Worm (Caenorhabditis elegans): ENCODE data around the gene lin-1.
"Not testable (repeated sequence)": the region's sequence is repeated elsewhere in the genome, so short reads cannot be mapped to it uniquely, and the experiment has no call there.

lin-1 gene

DNA sequence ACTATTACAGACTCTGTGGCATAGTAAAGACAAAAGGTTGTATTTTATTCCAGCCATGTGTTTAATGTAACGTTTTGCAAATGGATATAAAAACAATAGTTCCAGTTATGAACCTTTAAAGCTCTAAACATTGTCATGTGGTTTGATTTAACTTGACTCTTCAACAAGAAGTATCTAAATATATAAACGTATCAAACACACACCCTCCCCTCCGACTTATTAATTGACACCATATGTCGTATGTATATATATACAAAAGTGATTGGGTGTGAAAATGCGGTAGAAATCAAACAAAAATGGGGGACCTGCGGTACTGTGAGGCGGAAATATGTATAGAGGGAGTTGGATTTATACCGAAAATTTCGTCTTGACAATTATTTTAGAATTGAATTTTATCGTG, 1.7 kb downstream of the lin-1 start:
- no peak for TF ChIP-seq unc-62 (GFP tag; optimal IDR thresholded peaks at IDR 0.05)

DNA sequence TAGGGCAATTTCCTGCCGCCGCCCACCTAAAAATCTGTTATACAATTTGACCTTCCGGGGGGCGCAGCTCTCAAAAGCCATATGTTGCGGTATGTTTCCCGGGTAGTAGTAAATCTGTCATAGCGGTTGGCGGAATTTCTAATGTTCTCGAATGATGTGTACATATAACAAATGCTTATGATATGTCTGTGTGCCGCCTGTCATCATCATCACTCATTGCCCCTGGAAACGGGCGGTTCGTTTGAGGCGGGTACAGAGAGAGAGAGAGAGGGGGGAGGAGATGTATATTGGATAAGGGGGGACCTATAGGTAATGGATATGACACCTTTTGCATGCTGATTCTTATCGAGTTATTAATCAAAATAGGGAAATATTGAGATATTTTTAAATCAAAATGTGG, 3.4 kb downstream of the lin-1 start:
- TF ChIP-seq unc-62 (GFP tag; optimal IDR thresholded peaks at IDR 0.05) = no peak

DNA sequence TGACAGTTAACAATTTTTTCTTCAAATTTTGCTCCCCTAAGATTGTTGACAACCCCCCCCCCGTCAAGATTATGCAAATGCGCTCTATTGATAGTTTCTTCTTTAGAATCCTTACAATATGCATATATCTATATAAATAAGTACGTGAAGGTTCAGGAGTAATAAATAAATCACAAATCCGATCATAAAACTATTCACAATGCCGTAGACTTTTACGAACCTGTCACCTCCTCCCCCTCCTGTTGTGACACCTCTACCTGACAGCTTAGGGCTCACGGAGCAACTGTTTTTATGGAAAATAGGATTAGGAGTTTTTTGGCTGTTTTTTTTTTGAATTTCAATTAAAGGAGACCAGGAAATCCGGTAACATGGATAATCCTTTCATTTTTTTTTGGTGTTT, 8.0 kb downstream of the lin-1 start:
- TF ChIP-seq unc-62 (GFP tag; optimal IDR thresholded peaks at IDR 0.05) = no peak

DNA sequence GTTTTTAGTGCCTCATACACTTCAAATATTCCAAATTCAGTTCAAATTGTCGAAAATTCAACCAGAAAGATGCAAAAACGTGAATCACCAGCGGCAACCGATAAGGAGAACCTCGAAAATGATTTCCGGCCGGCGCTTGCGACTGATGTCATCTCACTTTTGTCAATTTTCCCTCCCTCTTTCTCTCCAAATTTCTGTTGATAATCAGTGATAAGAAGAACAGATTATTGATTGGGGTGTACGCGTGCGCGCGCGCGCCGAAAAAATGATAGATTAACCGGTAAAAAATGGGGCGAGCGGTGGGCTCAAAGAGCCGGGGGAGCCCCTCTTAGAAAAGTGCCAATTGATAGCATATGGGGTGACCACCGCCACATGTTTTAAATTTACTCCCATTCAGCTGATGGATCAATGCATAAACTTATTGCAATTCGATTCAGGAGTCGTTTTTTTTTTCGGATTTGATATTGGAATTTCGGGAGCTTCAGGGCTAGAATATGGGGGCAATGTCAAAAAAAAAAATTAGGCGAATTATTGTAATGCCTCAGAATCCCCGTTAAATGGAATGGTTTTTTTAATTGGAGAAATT, 15.5 kb downstream of the lin-1 start:
- no peak for TF ChIP-seq unc-62 (GFP tag; optimal IDR thresholded peaks at IDR 0.05)

DNA sequence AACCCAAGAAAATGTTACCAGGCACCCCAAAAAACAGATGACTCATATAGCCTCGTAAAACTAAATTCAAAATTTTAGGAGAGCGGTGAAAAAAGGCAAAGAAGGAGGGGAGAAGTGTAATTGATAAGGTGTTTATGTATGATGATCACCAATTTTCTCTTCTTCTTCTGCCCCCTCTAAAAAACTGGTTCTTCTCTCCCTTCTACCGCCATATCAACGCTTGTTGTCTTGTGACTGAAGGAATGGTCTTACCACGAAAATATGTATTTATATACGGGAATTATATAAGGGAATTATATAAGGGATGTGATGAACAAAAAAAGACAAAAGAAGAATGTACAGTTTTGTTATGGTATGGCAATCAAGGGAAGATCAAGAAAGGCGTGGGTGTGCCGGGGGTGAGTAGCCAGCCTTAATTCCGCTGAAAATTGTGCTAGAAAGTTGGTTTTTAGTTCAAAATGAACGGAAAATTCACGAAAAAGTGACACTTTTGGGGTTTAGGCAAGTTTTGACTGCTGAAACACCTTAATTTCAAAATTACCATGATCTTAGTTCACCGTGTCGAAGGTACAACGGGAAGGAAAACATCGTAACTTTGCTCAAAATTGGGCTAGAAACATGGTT, 18.6 kb downstream of the lin-1 start:
- TF ChIP-seq unc-62 (GFP tag; optimal IDR thresholded peaks at IDR 0.05) = no peak

DNA sequence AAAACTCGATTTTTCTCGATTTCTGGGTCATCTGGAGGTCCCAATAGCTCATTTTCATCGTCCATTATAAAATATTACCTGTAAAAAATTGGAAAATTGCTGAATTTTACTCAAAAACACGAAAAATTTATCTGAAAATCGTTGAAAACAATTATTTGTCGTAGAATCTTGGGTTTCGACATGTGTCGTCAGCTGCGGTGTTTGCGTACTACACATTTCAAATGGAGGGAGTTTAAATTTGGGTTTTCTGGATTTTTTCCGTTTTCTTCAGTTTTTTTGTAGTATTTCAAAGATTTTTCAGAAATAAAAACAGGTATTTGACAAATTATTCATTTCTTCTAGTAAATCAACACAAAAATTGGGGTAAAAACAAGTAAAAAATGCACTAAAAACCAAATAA, 24.5 kb downstream of the lin-1 start, which contains the start of gene M70.5:
TSS of gene M70.5 (minus strand) at position 78 of the 400 bp plus-strand sequence.
- TF ChIP-seq unc-62 (GFP tag; optimal IDR thresholded peaks at IDR 0.05) = not testable (repeated sequence)

DNA sequence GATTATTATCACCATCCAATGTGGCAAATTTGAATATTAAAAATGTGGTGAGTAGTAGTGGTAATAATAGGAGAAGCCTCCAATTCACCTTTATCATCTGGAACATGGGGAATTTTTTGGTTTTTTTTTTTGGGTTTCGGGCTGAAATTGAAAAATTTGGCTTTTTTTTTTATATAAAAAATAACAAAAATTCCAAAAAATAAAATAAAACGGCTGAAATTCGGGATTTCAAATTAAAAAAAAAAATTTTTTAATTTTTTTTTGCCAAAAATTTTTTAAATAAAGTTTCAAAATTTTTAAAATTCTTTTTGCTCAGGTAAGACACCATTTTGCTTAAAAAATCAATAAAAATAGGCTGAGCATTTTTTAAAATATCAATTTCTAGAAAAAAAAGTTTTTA, 36.5 kb downstream of the lin-1 start, which contains the start of gene famp-1:
TSS of gene famp-1 (minus strand) at position 101 of the 400 bp plus-strand sequence.
- TF ChIP-seq unc-62 (GFP tag; optimal IDR thresholded peaks at IDR 0.05) = no peak

DNA sequence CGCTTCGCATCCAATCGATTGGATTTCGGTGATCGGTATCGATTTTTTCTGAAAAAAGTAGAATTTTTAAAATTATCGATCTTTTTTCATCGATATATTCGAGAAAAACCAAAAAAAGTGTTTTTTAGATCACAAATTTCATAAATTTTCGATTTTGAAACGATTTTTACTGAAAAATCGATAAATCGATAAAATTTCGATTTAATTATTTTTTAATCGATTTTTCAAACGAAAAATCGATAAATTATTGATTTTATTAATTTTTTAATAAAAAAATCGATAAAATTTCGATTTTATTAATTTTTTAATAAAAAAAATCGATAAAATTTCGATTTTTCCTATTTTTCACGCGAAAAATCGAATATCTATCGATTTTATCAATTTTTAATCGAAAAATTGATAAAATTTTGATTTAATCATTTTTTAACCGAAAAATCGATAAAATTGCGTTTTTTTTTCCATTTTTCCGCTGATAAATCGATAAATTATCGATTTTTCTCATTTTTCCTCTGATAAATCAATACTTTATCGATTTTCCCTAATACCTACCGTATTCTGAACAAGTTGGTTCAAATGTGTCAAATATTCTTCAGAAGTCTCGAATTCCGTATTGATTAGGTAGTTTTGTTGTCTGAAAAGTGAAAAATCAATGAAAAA, 46.6 kb downstream of the lin-1 start:
- TF ChIP-seq unc-62 (GFP tag; optimal IDR thresholded peaks at IDR 0.05) = no peak

DNA sequence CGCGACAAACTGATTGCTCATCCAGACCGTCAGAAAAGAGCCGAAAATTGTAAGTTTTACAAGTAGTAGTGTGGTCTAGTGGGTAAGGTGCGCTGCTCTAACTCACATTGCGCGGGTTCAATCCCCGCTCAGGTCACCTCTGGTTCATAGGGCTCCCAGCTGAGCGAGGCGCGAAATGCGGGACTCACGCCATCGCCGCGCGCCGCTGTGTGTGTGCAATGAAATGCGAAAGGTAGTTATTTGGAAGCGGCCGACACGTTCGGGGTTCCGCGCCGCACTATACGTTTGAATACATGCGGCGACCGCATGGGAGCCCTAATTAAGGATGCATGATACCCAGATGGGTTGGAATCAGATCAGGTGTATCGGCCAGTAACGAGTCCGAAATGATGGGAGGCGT, 53.9 kb downstream of the lin-1 start:
- no peak for TF ChIP-seq unc-62 (GFP tag; optimal IDR thresholded peaks at IDR 0.05)

DNA sequence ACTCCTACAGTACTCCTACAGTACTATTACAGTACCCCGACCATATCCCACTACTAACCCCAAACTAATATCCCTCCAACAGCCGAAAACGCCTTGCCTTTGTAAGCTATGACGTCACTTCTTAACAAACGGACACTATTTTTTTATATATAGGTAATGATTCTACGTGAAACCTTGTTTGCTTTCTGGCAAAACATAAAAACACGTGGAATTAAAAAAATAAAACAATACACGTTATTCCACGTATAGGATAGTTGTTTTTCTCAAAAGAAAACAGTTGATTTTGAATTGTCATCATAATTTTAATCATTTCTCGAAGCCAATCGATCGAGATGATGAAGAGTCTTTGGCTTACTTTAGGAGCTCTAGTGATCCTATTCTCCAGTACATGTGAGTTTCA, 54.5 kb downstream of the lin-1 start, which contains the start of gene M70.1:
TSS of gene M70.1 (plus strand) at position 301 of the 400 bp plus-strand sequence.
- TF ChIP-seq unc-62 (GFP tag; optimal IDR thresholded peaks at IDR 0.05) = not testable (repeated sequence)

DNA sequence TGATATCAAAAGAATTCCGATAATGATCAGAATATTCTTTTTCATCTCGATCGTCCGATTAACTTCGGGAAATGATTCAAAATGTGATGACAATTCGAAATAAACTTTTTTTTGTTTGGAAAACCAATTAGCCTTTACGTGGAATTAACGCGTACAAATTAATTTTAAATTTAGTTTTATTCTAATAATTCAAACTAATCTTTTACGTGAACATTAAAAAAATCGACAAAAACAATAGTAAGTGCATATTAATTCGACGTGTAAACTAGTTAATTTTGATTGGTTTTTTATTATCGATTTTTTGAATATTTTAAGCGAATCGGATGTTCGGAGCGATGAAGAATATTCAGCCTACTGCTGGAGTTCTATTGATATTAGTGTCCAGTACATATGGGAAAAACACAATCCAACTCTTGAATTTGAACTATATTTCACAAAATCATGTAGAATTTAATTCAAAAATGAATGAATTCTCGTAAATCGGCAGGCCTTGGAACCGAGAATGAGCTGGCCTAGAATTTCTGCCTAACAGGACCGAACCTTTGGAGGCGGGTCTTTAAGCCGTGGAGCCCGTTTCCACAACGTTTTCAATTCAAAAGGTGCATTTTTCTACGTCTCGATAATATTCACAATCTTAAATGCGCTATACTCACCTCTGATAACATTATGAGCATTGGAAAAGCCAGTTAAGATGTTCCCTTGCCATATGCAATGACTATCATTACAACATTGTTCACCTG, 57.6 kb downstream of the lin-1 start, which contains the start of the genes M70.3 and M70.2:
TSS of gene M70.3 (minus strand) at position 101 of the 740 bp plus-strand sequence.
TSS of gene M70.2 (plus strand) at position 690 of the 740 bp plus-strand sequence.
- TF ChIP-seq unc-62 (GFP tag; optimal IDR thresholded peaks at IDR 0.05) = no peak

DNA sequence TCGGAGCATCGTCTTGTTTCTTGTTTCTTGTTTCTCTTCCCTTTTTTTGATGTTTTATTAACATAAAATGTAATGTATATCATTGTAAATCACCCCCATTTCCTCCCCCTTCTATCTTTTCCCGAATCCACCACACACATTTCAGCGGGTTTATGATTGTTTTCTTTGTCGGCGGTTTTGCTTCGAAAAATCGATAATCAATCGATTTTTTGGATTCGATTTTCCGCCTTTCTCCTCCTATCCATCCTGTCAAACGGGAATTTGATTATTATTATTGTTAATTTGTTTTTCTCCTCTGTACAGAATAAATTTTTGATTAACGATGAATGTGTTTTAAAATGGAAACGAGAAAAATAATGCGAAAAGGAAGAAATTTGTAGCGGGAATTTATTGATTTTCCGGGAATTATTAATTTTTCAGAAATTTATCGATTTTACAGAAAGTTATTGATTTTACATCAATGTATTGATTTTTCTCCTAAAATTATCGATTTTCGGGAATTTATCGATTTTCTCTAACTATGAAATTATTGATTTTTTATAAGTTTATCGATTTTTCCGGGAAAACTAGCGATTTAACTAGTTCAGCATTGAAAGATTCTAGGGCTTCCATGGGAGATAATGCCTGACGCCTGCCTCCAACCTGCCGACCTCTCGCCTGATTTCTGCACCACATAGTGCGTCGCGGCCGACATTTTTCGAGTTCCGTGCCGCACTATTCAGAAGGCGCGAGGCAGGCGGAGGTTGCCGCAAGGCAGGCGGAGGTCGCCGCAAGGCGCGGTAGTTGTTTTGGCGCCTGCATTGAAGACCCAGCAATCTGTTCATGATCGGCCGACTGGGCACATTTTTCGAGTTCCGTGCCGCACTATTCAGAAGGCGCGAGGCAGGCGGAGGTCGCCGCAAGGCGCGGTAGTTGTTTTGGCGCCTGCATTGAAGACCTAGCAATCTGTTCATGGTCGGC, 63.2 kb downstream of the lin-1 start:
- TF ChIP-seq unc-62 (GFP tag; optimal IDR thresholded peaks at IDR 0.05) = no peak

DNA sequence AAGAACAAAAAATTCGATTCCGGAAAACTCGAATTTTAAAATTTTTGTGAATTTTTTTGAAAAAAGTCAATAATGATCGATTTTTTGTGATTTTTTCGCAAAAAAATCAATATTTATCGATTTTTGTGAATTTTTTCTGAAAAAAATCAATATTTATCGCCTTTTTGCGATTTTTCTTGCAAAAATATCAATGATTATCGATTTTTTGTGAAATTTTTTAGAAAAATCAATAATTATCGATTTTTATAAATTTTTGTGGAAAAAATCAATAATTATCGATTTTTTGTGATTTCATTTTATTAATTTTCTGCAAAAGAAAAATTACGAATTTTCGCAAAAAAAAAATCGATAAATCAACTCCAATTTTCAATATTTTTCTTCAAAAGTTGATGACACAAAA, 64.1 kb downstream of the lin-1 start:
- no peak for TF ChIP-seq unc-62 (GFP tag; optimal IDR thresholded peaks at IDR 0.05)

DNA sequence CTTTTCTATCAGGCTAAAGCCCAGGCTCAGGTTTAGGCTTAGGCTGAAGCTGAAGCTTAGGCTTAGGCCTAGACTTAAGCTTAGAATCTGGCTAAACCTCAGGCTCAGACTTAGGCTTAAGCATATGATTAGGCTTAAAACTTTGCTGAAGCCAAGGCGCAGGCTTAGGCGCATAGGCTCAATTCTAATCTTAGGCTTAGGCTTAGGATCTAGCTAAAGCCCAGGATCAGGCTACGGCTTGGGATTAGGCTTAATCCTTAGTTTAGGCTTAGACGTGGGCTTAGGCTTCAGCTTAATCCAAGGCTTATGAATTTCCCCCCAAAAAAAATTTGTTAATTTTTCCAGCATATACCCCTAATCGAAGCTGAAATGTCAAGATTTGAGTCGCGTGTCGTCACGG, 71.4 kb downstream of the lin-1 start:
- TF ChIP-seq unc-62 (GFP tag; optimal IDR thresholded peaks at IDR 0.05) = no peak

Measured in whole organism, dauer.